Worm (Caenorhabditis elegans): Measurements from ENCODE around the gene par-3.
A peak's percentile ranks its signal among the peaks of the same experiment; 100 is the strongest.

par-3 gene

DNA sequence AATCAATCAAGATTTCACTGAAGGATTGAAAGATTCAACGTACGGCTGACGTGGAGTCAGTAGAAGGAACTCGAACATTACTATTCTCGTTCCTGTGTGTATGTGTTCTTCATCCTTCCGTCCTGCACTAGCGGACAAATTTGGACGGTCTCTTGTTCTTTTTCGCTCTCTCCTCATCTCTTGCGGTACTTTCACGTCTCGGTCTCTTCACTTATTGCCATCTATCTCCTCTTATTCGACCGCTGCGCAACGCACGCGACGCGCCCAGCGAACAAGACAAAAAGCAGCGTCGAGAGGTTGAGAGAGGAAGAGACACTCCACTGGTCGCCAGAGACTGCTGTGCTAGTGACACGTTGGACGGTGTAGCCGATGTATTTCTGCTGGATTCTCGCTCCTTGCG is 51.4 kb downstream of the par-3 start (continued):
- TF ChIP-seq B0336.3 (GFP tag; IDR thresholded peaks at IDR 0.05) (peak; percentile 36; the same call in 1 of the 2 replicates), snpc-1.3 (tag; optimal IDR thresholded peaks at IDR 0.05; ENCODE audit: insufficient read depth) (no peak), mxl-1 (tag; optimal IDR thresholded peaks at IDR 0.05) (no peak), ztf-22 (GFP tag; optimal IDR thresholded peaks at IDR 0.05) (no peak), madf-6 (GFP tag; IDR thresholded peaks at IDR 0.05) (no peak; the same call in 1 of the 2 replicates), F49E8.2 (tag; optimal IDR thresholded peaks at IDR 0.05; ENCODE audit: insufficient read depth) (no peak), nfya-2 (GFP tag; IDR thresholded peaks at IDR 0.05) (no peak), unc-62 (GFP tag; optimal IDR thresholded peaks at IDR 0.05) (no peak), F57C9.4 (tag; optimal IDR thresholded peaks at IDR 0.05) (no peak), snpc-1.1 (tag; optimal IDR thresholded peaks at IDR 0.05; ENCODE audit: insufficient read depth) (no peak), F55B11.4 (tag; optimal IDR thresholded peaks at IDR 0.05; ENCODE audit: borderline replicate concordance, insufficient read depth) (no peak), ztf-26 (tag; optimal IDR thresholded peaks at IDR 0.05) (peak; percentile 81), hmg-1.2 (GFP tag; IDR thresholded peaks at IDR 0.05) (peak; percentile 88; the same call in 1 of the 2 replicates), akir-1 (GFP tag; optimal IDR thresholded peaks at IDR 0.05) (no peak), egl-44 (GFP tag; IDR thresholded peaks at IDR 0.05) (no peak), nfyb-1 (GFP tag; IDR thresholded peaks at IDR 0.05) (peak; percentile 40; the same call in 1 of the 2 replicates), gei-17 (GFP tag; optimal IDR thresholded peaks at IDR 0.05) (no peak), K12H6.12 (tag; optimal IDR thresholded peaks at IDR 0.05) (no peak), fkh-3 (tag; optimal IDR thresholded peaks at IDR 0.05) (no peak), T07F8.4 (tag; optimal IDR thresholded peaks at IDR 0.05) (no peak)

DNA sequence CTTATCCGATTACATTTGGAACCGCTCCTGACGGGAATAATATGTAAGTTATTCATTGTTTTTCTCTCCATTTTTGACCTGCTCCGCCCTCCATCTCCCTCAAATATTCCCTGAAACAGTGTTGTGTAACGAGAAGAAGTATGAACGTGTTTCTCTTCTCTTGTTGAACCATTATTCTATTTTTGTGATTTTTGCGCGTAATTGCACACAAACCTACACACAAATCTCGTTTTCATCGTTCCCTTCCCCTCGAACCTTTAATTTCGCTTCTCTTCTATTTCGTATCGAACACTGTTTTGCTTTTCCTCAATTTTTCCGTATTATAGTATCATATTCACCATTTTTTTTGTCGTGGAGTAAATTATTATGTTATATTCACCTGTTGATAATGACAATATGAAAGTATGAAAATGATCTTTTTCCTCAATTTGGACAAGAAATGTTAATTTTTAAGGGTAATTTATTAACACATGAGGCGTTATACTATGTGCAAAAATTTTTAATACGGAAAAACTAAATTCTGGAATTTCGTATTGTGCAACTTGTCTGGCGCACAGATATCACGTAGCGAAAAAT is 53.2 kb downstream of the par-3 start:
- TF ChIP-seq lin-26 (GFP tag; IDR thresholded peaks at IDR 0.05) (0 out of 2 replicates have a peak, but pooled peaks have one; percentile 31), repo-1 (tag; optimal IDR thresholded peaks at IDR 0.05) (no peak), ceh-58 (GFP tag; IDR thresholded peaks at IDR 0.05) (no peak), mcd-1 (GFP tag; IDR thresholded peaks at IDR 0.05) (0 out of 2 replicates have a peak, but pooled peaks have one; percentile 5), hmg-1.2 (GFP tag; IDR thresholded peaks at IDR 0.05) (0 out of 2 replicates have a peak, but pooled peaks have one; percentile 21), hrde-1 (tag; optimal IDR thresholded peaks at IDR 0.05; ENCODE audit: borderline replicate concordance) (peak; percentile 22), ama-1 (optimal IDR thresholded peaks at IDR 0.05) (peak; percentile 0), ama-1 (GFP tag; optimal IDR thresholded peaks at IDR 0.05) (no peak), madf-6 (GFP tag; IDR thresholded peaks at IDR 0.05) (0 out of 2 replicates have a peak, but pooled peaks have one; percentile 14), B0336.3 (GFP tag; IDR thresholded peaks at IDR 0.05) (peak; percentile 17; the same call in 1 of the 2 replicates)

DNA sequence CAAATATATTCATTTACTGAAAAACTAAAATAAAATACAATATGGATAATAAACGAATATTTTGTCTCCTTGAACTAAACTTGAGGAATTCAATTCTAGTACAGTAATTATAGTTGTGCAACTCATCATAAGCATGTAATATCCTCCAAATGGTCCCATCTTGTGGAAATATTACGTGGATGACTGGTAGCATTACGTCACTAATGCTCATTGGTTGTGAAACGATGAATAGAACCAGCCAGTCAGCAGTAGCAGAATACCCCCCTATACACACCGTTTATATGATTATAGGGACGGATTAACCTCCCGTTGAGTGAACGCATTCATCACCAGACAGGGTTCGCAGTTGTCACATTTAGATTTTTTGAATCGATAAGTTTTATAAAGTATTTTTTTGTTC is 54.4 kb downstream of the par-3 start:
- TF ChIP-seq hlh-26 (GFP tag; conservative IDR thresholded peaks at IDR 0.05) (no peak), sea-2 (GFP tag; IDR thresholded peaks at IDR 0.05) (no peak), ztf-26 (tag; optimal IDR thresholded peaks at IDR 0.05) (no peak), hsf-1 (GFP tag; IDR thresholded peaks at IDR 0.05) (no peak), C06A6.2 (GFP tag; conservative IDR thresholded peaks at IDR 0.05) (no peak), lir-1 (GFP tag; conservative IDR thresholded peaks at IDR 0.05) (no peak), B0035.1 (tag; optimal IDR thresholded peaks at IDR 0.05) (no peak), madf-10 (tag; optimal IDR thresholded peaks at IDR 0.05) (no peak), tbp1 (GFP tag; optimal IDR thresholded peaks at IDR 0.05) (no peak), lsy-27 (tag; optimal IDR thresholded peaks at IDR 0.05; ENCODE audit: borderline replicate concordance, insufficient read depth) (no peak)
